Fruit fly (Drosophila melanogaster): ENCODE results near the gene bumpel.

bumpel gene

DNA sequence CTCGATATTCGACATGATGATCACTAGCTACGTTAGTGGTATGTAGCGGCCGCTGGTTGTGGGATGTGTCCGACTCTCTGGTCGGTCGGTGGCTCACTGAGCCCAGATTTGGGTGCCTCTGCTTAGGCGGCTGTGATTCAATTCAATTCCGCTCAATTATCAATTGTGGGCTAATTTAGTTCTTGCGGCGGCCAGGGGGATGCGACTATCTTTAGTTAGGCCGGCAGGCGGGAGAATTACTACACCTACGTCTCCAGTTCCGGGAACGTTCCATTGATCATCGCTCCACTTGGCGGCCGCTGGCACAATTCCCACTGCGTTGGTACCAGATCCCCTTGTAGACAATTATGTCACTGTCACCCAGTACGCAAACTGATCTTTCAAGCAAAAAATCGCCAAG is at the start of gene bumpel, which contains the start of gene CG45676:
Gene bumpel (minus strand): TSS at position 101 of the 400 bp plus-strand sequence.
Gene CG45676 (plus strand): TSS at position 318 of the 400 bp plus-strand sequence.
- TF ChIP-seq CG12768 (GFP tag; optimal IDR thresholded peaks at IDR 0.05) (peak; percentile 2), CG7045 (GFP tag; optimal IDR thresholded peaks at IDR 0.05) (no peak)

DNA sequence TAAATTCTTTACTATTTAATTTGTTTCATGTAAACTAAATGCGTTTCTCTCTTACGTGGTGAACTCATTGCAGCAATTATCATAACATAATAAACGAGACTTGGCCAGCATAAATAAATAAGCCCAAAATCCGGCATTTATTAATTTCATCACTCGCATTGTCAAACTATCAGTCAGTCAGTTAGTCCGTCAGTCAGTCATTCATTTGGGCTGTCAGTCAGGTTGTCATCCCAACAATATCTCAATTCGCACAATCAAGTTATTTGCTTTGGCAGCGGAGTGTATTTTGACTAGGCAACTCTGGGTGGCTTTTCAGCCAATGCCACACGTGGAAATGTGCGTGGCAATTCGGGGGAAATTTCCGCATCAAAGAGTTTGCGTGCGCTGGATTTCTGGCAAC is 49.3 kb upstream of the bumpel start:
- no peak for TF ChIP-seq Crg-1 (GFP tag; optimal IDR thresholded peaks at IDR 0.05)
- TF ChIP-seq CG11617 (GFP tag; optimal IDR thresholded peaks at IDR 0.05) = no peak

DNA sequence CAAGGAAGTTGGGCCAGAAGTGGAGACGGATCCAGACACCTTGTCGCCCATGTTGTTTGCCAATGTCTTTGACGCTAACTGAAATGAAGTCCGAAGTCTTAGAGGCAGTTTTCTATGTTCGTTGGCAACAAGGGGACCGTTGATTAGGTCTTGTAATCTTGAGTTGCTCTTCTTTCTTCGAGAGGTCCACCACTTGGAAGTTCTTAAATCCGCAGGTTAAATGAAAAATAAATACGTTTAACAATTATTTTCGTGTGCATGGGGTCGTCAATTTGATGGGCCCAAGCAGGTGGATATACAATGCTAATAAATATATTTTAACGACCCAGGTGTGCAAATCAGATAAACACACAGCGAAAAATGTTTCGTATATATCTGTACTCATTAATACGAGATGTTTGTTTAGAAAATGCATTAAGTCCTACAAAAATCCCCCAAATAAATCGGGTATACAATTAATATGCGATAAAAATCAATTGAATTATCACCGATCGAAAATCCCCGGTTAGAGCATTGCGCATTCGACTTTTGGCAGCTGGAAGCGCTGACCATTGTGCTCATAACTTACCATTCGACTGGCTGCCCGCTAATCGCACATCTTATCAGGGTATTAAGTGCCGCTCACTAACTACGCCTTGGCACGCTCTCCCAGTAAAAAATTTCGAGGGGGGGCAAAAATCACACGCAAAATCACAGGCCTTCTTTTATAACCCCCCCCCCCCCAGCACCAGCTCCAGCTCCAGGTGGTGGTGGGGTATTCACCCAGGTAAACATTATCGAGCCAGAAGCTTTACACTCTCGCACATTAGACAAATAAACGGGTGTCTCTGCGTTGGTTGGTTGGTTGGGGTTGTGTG is 42.3 kb upstream of the bumpel start, which contains the start of gene PGRP-LB:
Gene PGRP-LB (minus strand): TSS at position 51 of the 857 bp plus-strand sequence.
- TF ChIP-seq Mnt (GFP tag; optimal IDR thresholded peaks at IDR 0.05) = no peak
- TF ChIP-seq CG33017 (tag; optimal IDR thresholded peaks at IDR 0.05) = no peak
- TF ChIP-seq CG7045 (GFP tag; optimal IDR thresholded peaks at IDR 0.05) = no peak
- no peak for TF ChIP-seq ovo (GFP tag; optimal IDR thresholded peaks at IDR 0.05)
- no peak for TF ChIP-seq tj (GFP tag; optimal IDR thresholded peaks at IDR 0.05)
- no peak for TF ChIP-seq Clk (GFP tag; optimal IDR thresholded peaks at IDR 0.05)
- TF ChIP-seq cnc (optimal IDR thresholded peaks at IDR 0.05) = no peak
- TF ChIP-seq CG12768 (GFP tag; optimal IDR thresholded peaks at IDR 0.05) = peak; percentile 28
- no peak for TF ChIP-seq CG5204 (GFP tag; optimal IDR thresholded peaks at IDR 0.05)
- no peak for TF ChIP-seq CG14711 (tag; optimal IDR thresholded peaks at IDR 0.05)
- TF ChIP-seq toe (GFP tag; optimal IDR thresholded peaks at IDR 0.05) = no peak
- no peak for TF ChIP-seq CG7101 (tag; optimal IDR thresholded peaks at IDR 0.05)
- peak; percentile 65 for TF ChIP-seq cic (GFP tag; optimal IDR thresholded peaks at IDR 0.05)
- no peak for TF ChIP-seq Crg-1 (GFP tag; optimal IDR thresholded peaks at IDR 0.05)
- TF ChIP-seq Hr96 (GFP tag; optimal IDR thresholded peaks at IDR 0.05) = peak; percentile 14
- TF ChIP-seq CG1620 (GFP tag; optimal IDR thresholded peaks at IDR 0.05) = no peak
- TF ChIP-seq CG11617 (GFP tag; optimal IDR thresholded peaks at IDR 0.05) = peak; percentile 27
- peak; percentile 14 for TF ChIP-seq kay (GFP tag; ENCODE audit: borderline replicate concordance)
- TF ChIP-seq bab1 (GFP tag; optimal IDR thresholded peaks at IDR 0.05) = no peak
- no peak for TF ChIP-seq pad (GFP tag; optimal IDR thresholded peaks at IDR 0.05)

DNA sequence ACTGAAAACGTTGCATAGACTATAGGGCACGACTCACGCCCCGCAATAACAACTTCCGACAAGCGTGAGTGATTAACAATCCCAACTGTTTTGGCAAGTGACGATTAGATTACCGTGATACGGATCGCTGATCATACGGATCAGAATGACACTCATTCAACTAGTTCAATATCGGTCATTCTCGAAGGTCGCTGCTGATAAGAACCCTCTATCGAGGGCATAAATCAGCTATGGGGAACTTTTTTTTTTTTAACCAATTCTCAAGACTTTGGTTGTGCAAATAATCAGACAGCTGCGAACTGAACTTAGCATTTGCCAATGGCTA is 40.3 kb upstream of the bumpel start:
- TF ChIP-seq tj (GFP tag; optimal IDR thresholded peaks at IDR 0.05) (no peak), CG1620 (GFP tag; optimal IDR thresholded peaks at IDR 0.05) (no peak), Clk (GFP tag; optimal IDR thresholded peaks at IDR 0.05) (no peak), kay (GFP tag; ENCODE audit: borderline replicate concordance) (no peak), CG14711 (tag; optimal IDR thresholded peaks at IDR 0.05) (no peak)

DNA sequence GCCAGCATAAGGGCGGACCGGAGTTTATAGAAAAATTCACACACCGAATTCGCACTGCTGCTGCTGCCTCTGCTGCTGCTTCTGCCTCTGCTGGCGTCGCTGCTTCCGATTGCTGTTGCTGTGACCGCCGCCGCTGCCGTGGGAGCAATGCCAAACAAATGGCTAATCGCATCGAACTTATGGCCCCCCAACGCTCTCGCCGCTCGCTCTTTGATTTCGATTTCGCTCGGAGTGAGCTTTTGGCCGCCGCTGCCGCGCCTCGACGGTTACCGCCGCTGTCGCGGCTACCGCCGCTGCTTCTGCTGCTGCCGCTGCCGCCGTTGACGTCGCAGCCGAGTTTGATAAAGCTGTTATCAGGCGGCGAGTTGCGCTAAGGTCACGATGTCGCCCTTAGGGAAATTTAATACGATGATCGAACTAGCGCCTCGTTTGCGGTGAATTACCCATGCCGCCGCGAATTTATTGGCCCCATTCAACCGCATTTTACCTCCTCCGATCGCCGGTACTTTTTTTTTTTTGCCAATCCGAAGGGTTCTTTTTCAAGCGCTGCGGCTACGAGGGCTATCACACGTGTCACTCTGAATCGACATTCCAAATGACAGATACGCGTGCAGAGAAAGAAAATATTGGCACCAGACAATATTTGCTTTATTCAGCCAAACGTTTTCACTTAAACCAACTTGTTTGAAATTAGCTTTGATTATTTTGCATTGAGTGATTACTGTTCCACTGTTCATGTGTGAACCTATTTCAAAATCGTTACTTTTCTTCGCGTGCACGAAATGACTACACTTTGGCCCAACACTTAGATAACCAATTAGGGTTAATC is 39.8 kb upstream of the bumpel start:
- TF ChIP-seq Mnt (GFP tag; optimal IDR thresholded peaks at IDR 0.05) (peak; percentile 47), CG12768 (GFP tag; optimal IDR thresholded peaks at IDR 0.05) (peak; percentile 59), CG11617 (GFP tag; optimal IDR thresholded peaks at IDR 0.05) (peak; percentile 54), kay (GFP tag; ENCODE audit: borderline replicate concordance) (peak; percentile 59), Hr96 (GFP tag; optimal IDR thresholded peaks at IDR 0.05) (peak; percentile 17), Crg-1 (GFP tag; optimal IDR thresholded peaks at IDR 0.05) (no peak), CG7101 (tag; optimal IDR thresholded peaks at IDR 0.05) (peak; percentile 72), CG7045 (GFP tag; optimal IDR thresholded peaks at IDR 0.05) (no peak), CG33017 (tag; optimal IDR thresholded peaks at IDR 0.05) (peak; percentile 72), pad (GFP tag; optimal IDR thresholded peaks at IDR 0.05) (peak; percentile 17), CG14711 (tag; optimal IDR thresholded peaks at IDR 0.05) (peak; percentile 66)

DNA sequence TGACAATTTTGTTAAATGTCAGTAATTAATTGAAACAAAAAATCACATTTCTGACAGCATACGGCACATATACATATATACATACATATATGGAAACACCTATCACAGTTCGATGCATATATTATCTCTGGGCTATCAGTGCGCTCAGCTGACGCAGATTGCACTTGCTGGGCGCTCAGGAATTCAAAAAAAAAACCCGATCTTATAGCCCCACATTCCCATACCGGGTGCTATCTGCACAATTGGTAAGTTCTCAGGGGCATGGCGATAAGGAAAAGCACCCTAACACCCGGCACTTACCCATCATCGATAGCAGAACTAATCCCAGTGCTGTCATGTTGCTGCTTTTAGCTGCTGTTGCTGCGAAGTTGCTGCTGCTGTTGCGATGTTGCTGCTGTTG is 38.8 kb upstream of the bumpel start:
- TF ChIP-seq toe (GFP tag; optimal IDR thresholded peaks at IDR 0.05) (no peak), pad (GFP tag; optimal IDR thresholded peaks at IDR 0.05) (no peak), CG5204 (GFP tag; optimal IDR thresholded peaks at IDR 0.05) (no peak), kay (GFP tag; ENCODE audit: borderline replicate concordance) (peak; percentile 14), Hr96 (GFP tag; optimal IDR thresholded peaks at IDR 0.05) (no peak), CG14711 (tag; optimal IDR thresholded peaks at IDR 0.05) (no peak), CG7101 (tag; optimal IDR thresholded peaks at IDR 0.05) (no peak)

DNA sequence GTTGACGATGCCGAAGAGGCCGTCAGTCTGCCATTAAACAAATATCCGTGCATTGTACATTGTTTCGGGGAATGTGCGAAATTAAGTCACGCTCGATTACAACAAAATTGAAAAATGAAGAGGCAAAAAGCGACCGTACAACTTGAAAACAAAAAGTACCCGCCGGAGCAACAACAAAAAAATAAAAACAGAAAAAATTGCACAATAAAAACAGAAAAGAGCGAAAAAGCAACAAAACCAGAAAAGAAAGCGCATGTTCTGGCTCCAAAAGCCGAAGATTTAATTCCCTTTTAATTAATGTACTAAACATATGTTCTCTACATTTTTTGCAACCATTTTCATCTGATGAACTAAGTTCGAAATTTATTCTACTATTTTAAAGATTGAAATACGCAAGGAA is 38.1 kb upstream of the bumpel start:
- TF ChIP-seq bab1 (GFP tag; optimal IDR thresholded peaks at IDR 0.05) (no peak), pad (GFP tag; optimal IDR thresholded peaks at IDR 0.05) (no peak), Clk (GFP tag; optimal IDR thresholded peaks at IDR 0.05) (no peak), cic (GFP tag; optimal IDR thresholded peaks at IDR 0.05) (no peak), CG1620 (GFP tag; optimal IDR thresholded peaks at IDR 0.05) (no peak), toe (GFP tag; optimal IDR thresholded peaks at IDR 0.05) (no peak), cnc (optimal IDR thresholded peaks at IDR 0.05) (no peak), Crg-1 (GFP tag; optimal IDR thresholded peaks at IDR 0.05) (no peak)

Data from whole organism, adult.